Worm (Caenorhabditis elegans) whole organism, L1 larva: ENCODE data around the gene ptrg-1.

Experiments
- C04F5.9 ChIP-seq: sonication (generic microtip); optimal IDR thresholded peaks from 2 replicates; lab custom pipeline; 2016; ENCODE audit warnings: missing genetic modification characterization, missing compliant biosample characterization
- C16A3.4 ChIP-seq: fragments of 150-350 bp; optimal IDR thresholded peaks from 2 replicates; lab custom pipeline; 2014; ENCODE audit warnings: missing biosample characterization, missing genetic modification characterization
- Y116A8C.19 ChIP-seq: sonication (generic microtip); optimal IDR thresholded peaks from 2 replicates; lab custom pipeline; 2016; ENCODE audit warnings: missing compliant biosample characterization, missing genetic modification characterization, borderline replicate concordance
- aly-2 ChIP-seq: fragments of 150-350 bp; optimal IDR thresholded peaks from 2 replicates; lab custom pipeline; 2014; ENCODE audit warnings: missing biosample characterization, missing genetic modification characterization
- ama-1 ChIP-seq: fragments of 150-350 bp; optimal IDR thresholded peaks from 2 replicates; lab custom pipeline; 2014
- blmp-1 ChIP-seq: fragments of 150-350 bp; optimal IDR thresholded peaks from 2 replicates; lab custom pipeline; 2014; ENCODE audit warnings: missing biosample characterization, missing genetic modification characterization
- ceh-63 ChIP-seq: fragments of 200-800 bp; sonication (Bioruptor generic); optimal IDR thresholded peaks from 2 replicates; lab custom pipeline; 2018; ENCODE audit warnings: mild to moderate bottlenecking, missing genetic modification characterization, missing compliant biosample characterization
- ceh-8 ChIP-seq: fragments of 200-800 bp; sonication (Bioruptor generic); optimal IDR thresholded peaks from 2 replicates; lab custom pipeline; 2018; ENCODE audit warnings: mild to moderate bottlenecking, missing genetic modification characterization, moderate library complexity, missing compliant biosample characterization
- ces-1 ChIP-seq: fragments of 150-350 bp; optimal IDR thresholded peaks from 2 replicates; lab custom pipeline; 2014; ENCODE audit warnings: missing biosample characterization, missing genetic modification reagents, missing genetic modification characterization
- dpl-1 ChIP-seq, 3 experiments: fragments of 150-350 bp in 2 of 3; sonication (generic microtip) in 1 of 3; optimal IDR thresholded peaks; 2 replicates each; lab custom pipeline; 2014 to 2017; ENCODE audit warnings: missing biosample characterization in 3 of 3, missing genetic modification characterization in 3 of 3, missing genetic modification reagents in 3 of 3
- dsc-1 ChIP-seq: sonication (generic microtip); optimal IDR thresholded peaks from 2 replicates; lab custom pipeline; 2016; ENCODE audit warnings: mild to moderate bottlenecking, missing genetic modification characterization, missing compliant biosample characterization
- efl-1 ChIP-seq, 4 experiments: fragments of 150-350 bp; optimal IDR thresholded peaks in 3 of 4; peaks in 1 of 4; 1 replicate in 1 of 4; 2 replicates in 3 of 4; lab custom pipeline; 2014; ENCODE audit warnings: missing biosample characterization in 2 of 4, missing genetic modification characterization in 2 of 4, missing genetic modification reagents in 2 of 4
- egl-27 ChIP-seq, 2 experiments: fragments of 150-350 bp in 1 of 2; sonication (generic microtip); optimal IDR thresholded peaks; 3 replicates each; lab custom pipeline; 2017 to 2018; ENCODE audit warnings: missing biosample characterization in 2 of 2, missing genetic modification characterization in 2 of 2, missing genetic modification reagents in 2 of 2
- elt-3 ChIP-seq, 6 experiments: fragments of 150-350 bp in 1 of 6; sonication (generic microtip); optimal IDR thresholded peaks; 2 replicates each; lab custom pipeline; 2017 to 2018; ENCODE audit warnings: missing biosample characterization in 6 of 6, missing genetic modification characterization in 6 of 6, inconsistent platforms in 1 of 6
- ets-5 ChIP-seq: fragments of 200-800 bp; sonication (Bioruptor generic); IDR thresholded peaks from 2 replicates; pipeline ENCODE4 v1.3.6; 2022; ENCODE audit warnings: missing genetic modification characterization, missing compliant biosample characterization
- fos-1 ChIP-seq: fragments of 150-350 bp; optimal IDR thresholded peaks from 2 replicates; lab custom pipeline; 2014; ENCODE audit warnings: missing biosample characterization, missing genetic modification characterization
- hpl-2 ChIP-seq: fragments of 150-350 bp; optimal IDR thresholded peaks from 2 replicates; lab custom pipeline; 2014; ENCODE audit warnings: missing biosample characterization, missing genetic modification reagents, missing genetic modification characterization
- isw-1 ChIP-seq: fragments of 200-800 bp; sonication (Bioruptor generic); IDR thresholded peaks from 2 replicates; pipeline ENCODE4 v1.3.6; 2022; ENCODE audit warnings: missing genetic modification characterization, missing compliant biosample characterization
- lin-14 ChIP-seq: fragments of 200-800 bp; sonication (Bioruptor generic); optimal IDR thresholded peaks from 2 replicates; lab custom pipeline; 2018; ENCODE audit warnings: mild to moderate bottlenecking, missing genetic modification characterization, moderate library complexity, missing compliant biosample characterization
- lin-15B ChIP-seq: fragments of 150-350 bp; sonication (generic microtip); optimal IDR thresholded peaks from 3 replicates; lab custom pipeline; 2014; ENCODE audit warnings: missing biosample characterization, missing genetic modification characterization
- lin-35 ChIP-seq, 2 experiments: fragments of 150-350 bp; optimal IDR thresholded peaks; 2 replicates each; lab custom pipeline; 2014; ENCODE audit warnings: missing biosample characterization in 2 of 2, missing genetic modification characterization in 2 of 2, missing genetic modification reagents in 2 of 2
- mdl-1 ChIP-seq, 2 experiments: fragments of 150-350 bp; optimal IDR thresholded peaks; 2 replicates each; lab custom pipeline; 2014 to 2017; ENCODE audit warnings: missing biosample characterization in 2 of 2, missing genetic modification characterization in 2 of 2, inconsistent platforms in 1 of 2
- mep-1 ChIP-seq: fragments of 150-350 bp; optimal IDR thresholded peaks from 2 replicates; lab custom pipeline; 2014; ENCODE audit warnings: missing biosample characterization, missing genetic modification characterization
- nhr-11 ChIP-seq: fragments of 150-350 bp; optimal IDR thresholded peaks from 2 replicates; lab custom pipeline; 2014; ENCODE audit warnings: missing biosample characterization, missing genetic modification characterization
- nhr-28 ChIP-seq: fragments of 150-350 bp; optimal IDR thresholded peaks from 2 replicates; lab custom pipeline; 2014; ENCODE audit warnings: missing biosample characterization, missing genetic modification characterization
- nhr-71 ChIP-seq: sonication (generic microtip); optimal IDR thresholded peaks from 2 replicates; lab custom pipeline; 2016; ENCODE audit warnings: mild to moderate bottlenecking, missing genetic modification characterization, moderate library complexity, missing compliant biosample characterization
- nhr-76 ChIP-seq: sonication (generic microtip); optimal IDR thresholded peaks from 2 replicates; lab custom pipeline; 2017; ENCODE audit warnings: missing biosample characterization, missing genetic modification characterization
- nhr-85 ChIP-seq: sonication (generic microtip); peaks from one replicate; lab custom pipeline; 2016; ENCODE audit warnings: missing genetic modification characterization, inconsistent platforms, missing compliant biosample characterization
- pax-3 ChIP-seq: fragments of 200-800 bp; sonication (Bioruptor generic); optimal IDR thresholded peaks from 2 replicates; lab custom pipeline; 2018; ENCODE audit warnings: mild to moderate bottlenecking, missing genetic modification characterization, moderate library complexity, missing compliant biosample characterization
- pqm-1 ChIP-seq: sonication (generic microtip); optimal IDR thresholded peaks from 3 replicates; lab custom pipeline; 2017; ENCODE audit warnings: missing biosample characterization, missing genetic modification characterization
- rnt-1 ChIP-seq: sonication (generic microtip); optimal IDR thresholded peaks from 2 replicates; lab custom pipeline; 2016; ENCODE audit warnings: mild to moderate bottlenecking, missing genetic modification characterization, moderate library complexity, missing compliant biosample characterization
- skn-1 ChIP-seq: fragments of 150-350 bp; optimal IDR thresholded peaks from 2 replicates; lab custom pipeline; 2014; ENCODE audit warnings: missing biosample characterization, missing genetic modification characterization
- snu-23 ChIP-seq: sonication (generic microtip); optimal IDR thresholded peaks from 2 replicates; lab custom pipeline; 2016; ENCODE audit warnings: missing genetic modification characterization, missing compliant biosample characterization
- sox-4 ChIP-seq: sonication (generic microtip); optimal IDR thresholded peaks from 2 replicates; lab custom pipeline; 2016; ENCODE audit warnings: missing genetic modification characterization, missing compliant biosample characterization
- sptf-1 ChIP-seq: fragments of 150-350 bp; optimal IDR thresholded peaks from 2 replicates; lab custom pipeline; 2014; ENCODE audit warnings: missing biosample characterization, missing genetic modification characterization
- swsn-7 ChIP-seq: sonication (generic microtip); optimal IDR thresholded peaks from 2 replicates; lab custom pipeline; 2016; ENCODE audit warnings: missing genetic modification characterization, missing compliant biosample characterization
- tbx-2 ChIP-seq: sonication (generic microtip); optimal IDR thresholded peaks from 2 replicates; lab custom pipeline; 2016; ENCODE audit warnings: missing genetic modification characterization, missing compliant biosample characterization
- tlp-1 ChIP-seq: fragments of 150-350 bp; optimal IDR thresholded peaks from 2 replicates; lab custom pipeline; 2014; ENCODE audit warnings: missing biosample characterization, missing genetic modification characterization
- unc-130 ChIP-seq: fragments of 150-350 bp; optimal IDR thresholded peaks from 2 replicates; lab custom pipeline; 2017; ENCODE audit warnings: missing biosample characterization, missing genetic modification characterization, inconsistent platforms
- zag-1 ChIP-seq: fragments of 150-350 bp; optimal IDR thresholded peaks from 2 replicates; lab custom pipeline; 2014; ENCODE audit warnings: missing biosample characterization, missing genetic modification characterization
- zip-4 ChIP-seq: fragments of 200-800 bp; sonication (Bioruptor generic); optimal IDR thresholded peaks from 2 replicates; lab custom pipeline; 2018; ENCODE audit warnings: mild to moderate bottlenecking, missing genetic modification characterization, moderate library complexity, missing compliant biosample characterization
- ztf-4 ChIP-seq: fragments of 150-350 bp; optimal IDR thresholded peaks from 2 replicates; lab custom pipeline; 2014; ENCODE audit warnings: missing biosample characterization, missing genetic modification characterization

The ptrg-1 gene

DNA sequence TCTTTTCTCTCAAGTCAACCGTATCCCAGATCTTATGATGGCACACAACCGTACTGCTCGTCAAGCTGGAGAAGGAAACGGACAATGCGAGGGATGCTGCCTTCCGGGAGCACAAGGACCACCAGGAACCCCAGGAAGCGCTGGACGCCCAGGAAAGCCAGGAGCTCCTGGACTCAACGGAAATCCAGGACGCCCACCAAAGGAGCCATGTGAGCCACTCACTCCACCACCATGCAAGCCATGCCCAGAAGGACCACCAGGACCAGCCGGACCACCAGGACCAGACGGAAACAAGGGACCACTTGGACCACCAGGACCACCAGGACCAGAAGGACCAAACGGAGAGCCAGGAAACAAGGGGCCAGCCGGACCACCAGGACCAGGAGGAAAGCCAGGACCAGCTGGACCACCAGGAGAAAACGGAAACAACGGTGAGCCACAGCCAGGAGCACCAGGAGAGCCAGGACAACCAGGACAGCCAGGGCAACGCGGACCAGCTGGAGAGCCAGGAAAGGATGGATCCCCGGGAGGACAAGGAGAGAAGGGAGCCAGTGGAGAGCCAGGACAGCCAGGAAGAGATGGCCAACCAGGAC, 22.6 kb upstream of the ptrg-1 start:
- no peak for TF ChIP-seq nhr-76 (tag; lab: Kevin White, UChicago)
- TF ChIP-seq isw-1 (GFP tag; lab: Robert Waterston, UW), result no peak

DNA sequence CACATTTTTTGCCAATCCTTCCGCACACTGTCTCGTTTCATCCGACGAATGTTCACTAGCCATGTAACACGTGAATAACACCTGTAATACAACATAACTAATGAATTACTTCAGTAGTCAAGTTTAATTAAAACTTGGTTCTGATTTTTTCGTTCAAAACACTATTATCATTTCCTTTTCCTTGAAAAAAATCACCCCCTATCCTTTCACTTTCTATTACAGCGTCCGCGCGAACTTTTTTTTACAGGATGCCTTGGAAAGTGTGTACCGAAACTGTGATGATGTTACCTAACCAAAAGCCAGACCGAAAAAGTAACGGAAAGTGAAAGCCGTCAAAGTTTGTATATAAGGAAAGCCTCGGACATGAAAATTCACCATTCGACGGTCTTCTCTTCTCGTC, 21.8 kb upstream of the ptrg-1 start, which contains the start of gene col-124:
col-124 (plus strand) TSS at position 374 of the 400 bp plus-strand sequence.
- no peak for TF ChIP-seq sptf-1
- peak; percentile 77 for TF ChIP-seq blmp-1
- no peak for TF ChIP-seq pax-3 (tag; lab: Kevin White, UChicago)

DNA sequence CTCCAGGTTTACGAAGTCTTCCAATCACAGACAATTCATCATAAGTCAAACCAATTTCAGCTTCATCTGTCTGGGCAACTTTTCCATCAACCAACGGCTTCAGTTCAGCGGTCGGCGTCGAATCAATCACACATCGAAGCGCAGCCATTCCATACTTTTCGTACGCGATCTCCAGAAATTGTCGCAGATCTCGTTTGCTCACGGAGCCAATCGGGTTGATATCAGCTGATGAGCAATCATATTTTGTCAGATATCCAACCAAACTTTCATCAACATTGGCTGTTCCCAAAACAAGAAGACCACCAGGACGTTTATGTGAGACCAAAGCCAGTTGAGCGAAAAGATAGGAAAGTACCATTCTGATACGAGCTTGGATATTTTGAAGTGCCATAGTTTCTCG, 21.1 kb upstream of the ptrg-1 start:
- no peak for TF ChIP-seq ces-1 (GFP tag; lab: Kevin White, UChicago)
- no peak for TF ChIP-seq snu-23 (GFP tag; lab: Kevin White, UChicago)
- TF ChIP-seq Y116A8C.19, result no peak
- TF ChIP-seq dsc-1 (tag; lab: Kevin White, UChicago), result no peak
- no peak for TF ChIP-seq zag-1 (tag; lab: Kevin White, UChicago)
- no peak for TF ChIP-seq ama-1
- TF ChIP-seq fos-1 (tag; lab: Kevin White, UChicago), result no peak

DNA sequence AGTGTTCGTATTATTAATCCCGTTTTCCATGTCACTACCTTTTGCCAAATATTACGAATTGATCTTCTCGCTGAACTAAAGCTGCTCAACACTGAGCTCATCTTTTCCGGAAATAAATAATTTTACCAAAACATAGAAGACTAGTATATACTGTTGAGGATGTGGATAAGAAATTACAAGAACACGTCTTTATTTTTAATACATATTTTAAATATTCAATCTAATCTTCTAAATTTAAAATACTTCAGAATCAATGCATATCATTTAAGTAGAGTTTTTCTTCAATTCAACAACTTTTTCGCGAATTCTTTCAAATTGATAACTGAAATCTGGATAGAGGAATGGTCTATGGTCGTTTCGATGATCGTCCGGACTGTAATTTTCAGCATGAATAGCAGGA, 20.6 kb upstream of the ptrg-1 start, which contains the start of gene abt-1:
abt-1 (minus strand) TSS at position 101 of the 400 bp plus-strand sequence.
- no peak for TF ChIP-seq nhr-11 (tag; lab: Kevin White, UChicago)

DNA sequence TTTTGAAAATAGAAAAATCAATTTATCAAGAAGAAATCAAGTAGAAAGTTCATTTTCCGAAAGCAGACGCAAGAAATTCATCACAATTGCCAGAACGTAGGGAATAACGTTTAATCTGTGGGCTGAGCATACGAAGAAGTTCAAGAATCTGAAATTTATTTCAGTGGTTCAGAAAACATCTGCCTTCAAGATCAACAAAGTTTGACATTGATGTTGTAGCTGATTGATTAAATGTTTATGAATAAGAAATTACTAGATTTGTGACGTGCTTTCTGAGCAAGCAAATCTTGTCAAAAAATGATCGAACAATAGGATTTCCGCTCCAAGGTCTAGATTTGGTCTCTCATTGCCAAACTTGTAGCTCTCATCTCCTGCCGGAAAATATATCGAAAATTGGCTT, 11.9 kb upstream of the ptrg-1 start, which contains the start of gene K04D7.6:
K04D7.6 (minus strand) TSS at position 101 of the 400 bp plus-strand sequence.
- TF ChIP-seq pax-3 (tag; lab: Kevin White, UChicago) (no peak), mdl-1 (tag; optimal IDR thresholded peaks at IDR 0.05; lab: Kevin White, UChicago) (no peak), lin-14 (GFP tag; lab: Kevin White, UChicago) (no peak), blmp-1 (no peak)

DNA sequence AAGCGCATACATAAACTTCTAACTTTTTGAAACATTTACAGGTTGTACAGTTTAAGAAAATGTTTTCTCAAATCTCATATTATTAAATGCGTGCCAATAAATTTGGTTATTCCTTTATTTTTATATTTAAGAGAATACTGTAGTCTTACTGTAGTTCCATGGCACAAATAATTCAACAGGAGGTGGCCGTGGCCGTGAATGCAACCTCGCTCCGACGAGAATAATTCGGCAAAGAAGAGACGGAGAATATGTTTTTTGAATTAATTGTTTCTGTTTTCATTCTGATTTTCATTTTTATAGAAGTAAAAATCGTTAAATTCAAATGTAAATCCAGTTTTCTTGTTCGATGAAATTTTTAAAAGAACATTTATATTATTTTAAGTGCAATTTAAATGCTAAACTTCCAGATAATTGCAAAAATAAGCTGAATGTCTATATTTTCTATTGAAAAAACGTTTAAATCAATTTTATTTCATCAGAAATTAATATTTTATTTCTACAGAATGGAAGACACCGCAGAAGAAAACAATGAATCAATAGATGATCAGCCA, 3.1 kb upstream of the ptrg-1 start, which contains the start of gene gon-4:
gon-4 (plus strand) TSS at position 501 of the 551 bp plus-strand sequence.
- TF ChIP-seq snu-23 (GFP tag; lab: Kevin White, UChicago), result no peak
- TF ChIP-seq nhr-71 (tag; lab: Kevin White, UChicago), result no peak
- TF ChIP-seq skn-1 (tag; lab: Kevin White, UChicago), result no peak
- TF ChIP-seq elt-3 (tag; optimal IDR thresholded peaks at IDR 0.05; lab: Kevin White, UChicago), result no peak
- peak; percentile 30 for TF ChIP-seq mep-1 (tag; lab: Kevin White, UChicago)
- TF ChIP-seq ama-1, result no peak
- no peak for TF ChIP-seq tbx-2 (tag; lab: Kevin White, UChicago)
- no peak for TF ChIP-seq C04F5.9 (tag; lab: Kevin White, UChicago)
- TF ChIP-seq ets-5, result no peak
- TF ChIP-seq dsc-1 (tag; lab: Kevin White, UChicago), result no peak
- TF ChIP-seq C16A3.4 (tag; lab: Kevin White, UChicago), result peak; percentile 9
- no peak for TF ChIP-seq tlp-1 (tag; lab: Kevin White, UChicago)
- TF ChIP-seq aly-2 (tag; lab: Kevin White, UChicago), result no peak
- no peak for TF ChIP-seq nhr-28
- peak; percentile 29 to 40 for TF ChIP-seq efl-1 (optimal IDR thresholded peaks at IDR 0.05; lab: Kevin White, UChicago)
- TF ChIP-seq efl-1 (GFP tag; optimal IDR thresholded peaks at IDR 0.05 in 1 of 2; lab: Kevin White, UChicago), result peak; percentile 57 to 91
- no peak for TF ChIP-seq egl-27 (tag; optimal IDR thresholded peaks at IDR 0.05; lab: Kevin White, UChicago)
- TF ChIP-seq sptf-1, result no peak
- no peak for TF ChIP-seq ceh-8 (GFP tag; lab: Kevin White, UChicago)
- TF ChIP-seq unc-130 (tag; lab: Kevin White, UChicago), result no peak
- TF ChIP-seq rnt-1 (tag; lab: Kevin White, UChicago), result peak; percentile 6
- no peak for TF ChIP-seq sox-4 (tag; lab: Kevin White, UChicago)
- TF ChIP-seq ceh-63 (GFP tag; lab: Kevin White, UChicago), result no peak
- peak in 1 of 2 experiments; percentile 6 for TF ChIP-seq lin-35 (GFP tag; optimal IDR thresholded peaks at IDR 0.05; lab: Kevin White, UChicago)
- TF ChIP-seq dpl-1 (GFP tag; optimal IDR thresholded peaks at IDR 0.05; lab: Kevin White, UChicago), result peak in 2 of 3 experiments; percentile 37 to 65
- no peak for TF ChIP-seq pqm-1 (tag; lab: Kevin White, UChicago)
- TF ChIP-seq ztf-4 (tag; lab: Kevin White, UChicago), result no peak
- TF ChIP-seq pax-3 (tag; lab: Kevin White, UChicago), result no peak
- no peak for TF ChIP-seq hpl-2 (GFP tag; lab: Kevin White, UChicago)
- peak; percentile 29 for TF ChIP-seq lin-15B (tag; lab: Kevin White, UChicago)
- TF ChIP-seq swsn-7 (tag; lab: Kevin White, UChicago), result no peak
- TF ChIP-seq nhr-85 (tag; lab: Kevin White, UChicago), result no peak
- no peak for TF ChIP-seq zip-4
